Fruit fly (Drosophila melanogaster) whole organism, embryonic: ENCODE results near the gene CG32428.

ENCODE experiments used
- CG10147 ChIP-seq: fragments of 200-800 bp; sonication (Bioruptor generic); optimal IDR thresholded peaks from 2 replicates; lab custom pipeline; 2019; ENCODE audit warnings: missing biosample characterization, mild to moderate bottlenecking, missing genetic modification characterization, moderate library complexity
- CG11085 ChIP-seq: fragments of 200-800 bp; sonication (Bioruptor generic); IDR thresholded peaks from 2 replicates; pipeline ENCODE4 v1.3.6; 2022; ENCODE audit warnings: missing biosample characterization, missing genetic modification characterization
- CG11723 ChIP-seq: fragments of 200-800 bp; sonication (Bioruptor generic); optimal IDR thresholded peaks from 2 replicates; lab custom pipeline; 2017; ENCODE audit warnings: missing biosample characterization, mild to moderate bottlenecking, missing genetic modification characterization
- CG12219 ChIP-seq: fragments of 200-800 bp; sonication (Bioruptor generic); optimal IDR thresholded peaks from 3 replicates; lab custom pipeline; 2018; ENCODE audit warnings: missing biosample characterization, mild to moderate bottlenecking, missing genetic modification characterization
- CG13624 ChIP-seq: fragments of 200-800 bp; sonication (Bioruptor generic); optimal IDR thresholded peaks from 2 replicates; lab custom pipeline; 2016; ENCODE audit warnings: missing biosample characterization, missing genetic modification characterization
- CG15073 ChIP-seq: fragments of 200-800 bp; sonication (Bioruptor generic); optimal IDR thresholded peaks from 2 replicates; lab custom pipeline; 2016; ENCODE audit warnings: missing biosample characterization, missing genetic modification characterization
- CG15601 ChIP-seq: fragments of 200-800 bp; sonication (Bioruptor generic); optimal IDR thresholded peaks from 3 replicates; lab custom pipeline; 2019; ENCODE audit warnings: missing biosample characterization, mild to moderate bottlenecking, missing genetic modification characterization, moderate library complexity
- CG1603 ChIP-seq: fragments of 200-800 bp; sonication (Bioruptor generic); optimal IDR thresholded peaks from 2 replicates; lab custom pipeline; 2019; ENCODE audit warnings: missing biosample characterization, mild to moderate bottlenecking, missing genetic modification characterization, moderate library complexity
- CG16779 ChIP-seq: fragments of 200-800 bp; sonication (Bioruptor generic); IDR thresholded peaks from 2 replicates; pipeline ENCODE4 v1.3.6; 2022; ENCODE audit warnings: missing biosample characterization, missing genetic modification characterization
- CG17912 ChIP-seq: fragments of 200-800 bp; sonication (Bioruptor generic); optimal IDR thresholded peaks from 2 replicates; lab custom pipeline; 2018; ENCODE audit warnings: missing biosample characterization, mild to moderate bottlenecking, missing genetic modification characterization
- CG31365 ChIP-seq: fragments of 200-800 bp; sonication (Bioruptor generic); optimal IDR thresholded peaks from 2 replicates; lab custom pipeline; 2018; ENCODE audit warnings: missing biosample characterization, mild to moderate bottlenecking, missing genetic modification characterization
- CG31441 ChIP-seq: fragments of 200-800 bp; sonication (Bioruptor generic); IDR thresholded peaks from 2 replicates; pipeline ENCODE4 v1.3.6; 2022; ENCODE audit warnings: missing biosample characterization, missing genetic modification characterization
- CG3281 ChIP-seq: fragments of 200-800 bp; sonication (Bioruptor generic); optimal IDR thresholded peaks from 3 replicates; lab custom pipeline; 2017; ENCODE audit warnings: missing biosample characterization, mild to moderate bottlenecking, missing genetic modification characterization
- CG5180 ChIP-seq: fragments of 200-800 bp; sonication (Bioruptor generic); optimal IDR thresholded peaks from 3 replicates; lab custom pipeline; 2017; ENCODE audit warnings: missing biosample characterization, missing genetic modification characterization, mild to moderate bottlenecking, moderate library complexity, missing genetic modification reagents
- CG6254 ChIP-seq: fragments of 200-800 bp; sonication (Bioruptor generic); optimal IDR thresholded peaks from 3 replicates; lab custom pipeline; 2017; ENCODE audit warnings: mild to moderate bottlenecking, missing biosample characterization, missing genetic modification reagents, missing genetic modification characterization
- CG6854 ChIP-seq: fragments of 200-800 bp; sonication (Bioruptor generic); optimal IDR thresholded peaks from 3 replicates; lab custom pipeline; 2017; ENCODE audit warnings: missing biosample characterization, mild to moderate bottlenecking, missing genetic modification characterization
- CG7928 ChIP-seq: fragments of 200-800 bp; sonication (Bioruptor generic); optimal IDR thresholded peaks from 2 replicates; lab custom pipeline; 2017; ENCODE audit warnings: missing biosample characterization, mild to moderate bottlenecking, missing genetic modification characterization
- CG9817 ChIP-seq: fragments of 200-800 bp; sonication (Bioruptor generic); optimal IDR thresholded peaks from 2 replicates; lab custom pipeline; 2018; ENCODE audit warnings: missing biosample characterization, mild to moderate bottlenecking, missing genetic modification characterization, moderate library complexity
- D19B ChIP-seq: fragments of 200-800 bp; sonication (Bioruptor generic); optimal IDR thresholded peaks from 2 replicates; lab custom pipeline; 2017; ENCODE audit warnings: missing biosample characterization, mild to moderate bottlenecking, missing genetic modification characterization
- Dad ChIP-seq: fragments of 200-800 bp; sonication (Bioruptor generic); optimal IDR thresholded peaks from 3 replicates; lab custom pipeline; 2016; ENCODE audit warnings: missing biosample characterization, missing genetic modification characterization
- Dip2 ChIP-seq: fragments of 200-800 bp; sonication (Bioruptor generic); IDR thresholded peaks from 2 replicates; pipeline ENCODE4 v1.3.6; 2022; ENCODE audit warnings: missing biosample characterization, missing genetic modification characterization
- Dip3 ChIP-seq: fragments of 200-800 bp; sonication (Bioruptor generic); optimal IDR thresholded peaks from 3 replicates; lab custom pipeline; 2016; ENCODE audit warnings: missing biosample characterization, missing genetic modification characterization
- Dref ChIP-seq: fragments of 200-800 bp; sonication (Bioruptor generic); IDR thresholded peaks from 2 replicates; pipeline ENCODE4 v1.3.6; 2022; ENCODE audit warnings: missing biosample characterization, missing genetic modification characterization
- Hr51 ChIP-seq, 2 experiments: fragments of 200-800 bp; sonication (Bioruptor generic); optimal IDR thresholded peaks; 2 replicates in 1 of 2; 3 replicates in 1 of 2; lab custom pipeline; 2016 to 2018; ENCODE audit warnings: missing biosample characterization in 2 of 2, missing genetic modification characterization in 2 of 2, mild to moderate bottlenecking in 1 of 2, moderate library complexity in 1 of 2
- Jarid2 ChIP-seq: fragments of 200-800 bp; sonication (Bioruptor generic); optimal IDR thresholded peaks from 3 replicates; lab custom pipeline; 2017; ENCODE audit warnings: mild to moderate bottlenecking, missing biosample characterization, missing genetic modification reagents, missing genetic modification characterization
- Max ChIP-seq: fragments of 200-800 bp; sonication (Bioruptor generic); optimal IDR thresholded peaks from 2 replicates; lab custom pipeline; 2016; ENCODE audit warnings: missing biosample characterization, mild to moderate bottlenecking, missing genetic modification characterization
- Med ChIP-seq: fragments of 200-800 bp; sonication (Bioruptor generic); peaks from one replicate; lab custom pipeline; 2016; ENCODE audit warnings: missing biosample characterization, missing genetic modification characterization, mild to moderate bottlenecking, inconsistent platforms, moderate library complexity
- Mes4 ChIP-seq: fragments of 200-800 bp; sonication (Bioruptor generic); optimal IDR thresholded peaks from 2 replicates; lab custom pipeline; 2016; ENCODE audit warnings: missing biosample characterization, missing genetic modification characterization
- Pdp1 ChIP-seq, 2 experiments: fragments of 200-800 bp; sonication (Bioruptor generic); optimal IDR thresholded peaks; 3 replicates each; lab custom pipeline; 2016; ENCODE audit warnings: missing biosample characterization in 2 of 2, missing genetic modification characterization in 2 of 2, mild to moderate bottlenecking in 1 of 2, moderate library complexity in 1 of 2
- Ptx1 ChIP-seq: fragments of 200-800 bp; sonication (Bioruptor generic); IDR thresholded peaks from 2 replicates; pipeline ENCODE4 v1.3.6; 2022; ENCODE audit warnings: missing biosample characterization, missing genetic modification characterization
- Rx ChIP-seq: fragments of 200-800 bp; sonication (Bioruptor generic); IDR thresholded peaks from 2 replicates; pipeline ENCODE4 v1.3.6; 2022; ENCODE audit warnings: missing biosample characterization, missing genetic modification characterization
- Scr ChIP-seq: fragments of 200-800 bp; sonication (Bioruptor generic); IDR thresholded peaks from 2 replicates; pipeline ENCODE4 v1.3.6; 2022; ENCODE audit warnings: missing biosample characterization, missing genetic modification characterization; ENCODE audit not compliant: partially characterized antibody
- TFAM ChIP-seq: fragments of 200-800 bp; sonication (Bioruptor generic); optimal IDR thresholded peaks from 2 replicates; lab custom pipeline; 2017; ENCODE audit warnings: missing biosample characterization, missing genetic modification characterization, inconsistent platforms
- bcd ChIP-seq: fragments of 200-800 bp; sonication (Bioruptor generic); optimal IDR thresholded peaks from 2 replicates; lab custom pipeline; 2017; ENCODE audit warnings: missing biosample characterization, mild to moderate bottlenecking, missing genetic modification characterization
- crc ChIP-seq: fragments of 200-800 bp; sonication (Bioruptor generic); optimal IDR thresholded peaks from 2 replicates; lab custom pipeline; 2016; ENCODE audit warnings: missing biosample characterization, missing genetic modification characterization
- croc ChIP-seq: fragments of 200-800 bp; sonication (Bioruptor generic); conservative IDR thresholded peaks from 3 replicates; pipeline ENCODE4 v1.3.6; 2022; ENCODE audit warnings: missing biosample characterization, missing genetic modification characterization
- dm ChIP-seq: fragments of 200-800 bp; sonication (Bioruptor generic); optimal IDR thresholded peaks from 3 replicates; lab custom pipeline; 2016; ENCODE audit warnings: missing biosample characterization, missing genetic modification characterization
- dmrt99B ChIP-seq: fragments of 200-800 bp; sonication (Bioruptor generic); optimal IDR thresholded peaks from 2 replicates; lab custom pipeline; 2018; ENCODE audit warnings: missing biosample characterization, mild to moderate bottlenecking, missing genetic modification characterization, moderate library complexity
- ewg ChIP-seq: fragments of 200-800 bp; sonication (Bioruptor generic); optimal IDR thresholded peaks from 3 replicates; lab custom pipeline; 2017; ENCODE audit warnings: mild to moderate bottlenecking, missing biosample characterization, missing genetic modification reagents, missing genetic modification characterization
- gem ChIP-seq: fragments of 200-800 bp; sonication (Bioruptor generic); optimal IDR thresholded peaks from 2 replicates; lab custom pipeline; 2019; ENCODE audit warnings: missing biosample characterization, mild to moderate bottlenecking, missing genetic modification characterization, moderate library complexity
- kah ChIP-seq: fragments of 200-800 bp; sonication (Bioruptor generic); optimal IDR thresholded peaks from 2 replicates; lab custom pipeline; 2018; ENCODE audit warnings: missing biosample characterization, mild to moderate bottlenecking, missing genetic modification characterization
- lilli ChIP-seq: fragments of 200-800 bp; sonication (Bioruptor generic); optimal IDR thresholded peaks from 3 replicates; lab custom pipeline; 2016; ENCODE audit warnings: missing biosample characterization, missing genetic modification characterization
- lola ChIP-seq, 3 experiments: fragments of >200 bp in 2 of 3; fragments of 200-800 bp in 1 of 3; sonication (Bioruptor generic) in 1 of 3; optimal IDR thresholded peaks; 2 replicates each; lab custom pipeline; 2017 to 2019; ENCODE audit warnings: missing biosample characterization in 3 of 3, missing genetic modification characterization in 3 of 3, mild to moderate bottlenecking in 1 of 3, moderate library complexity in 1 of 3
- prd ChIP-seq, 3 experiments: fragments of >200 bp in 2 of 3; fragments of 200-800 bp in 1 of 3; sonication (Bioruptor generic) in 1 of 3; optimal IDR thresholded peaks in 2 of 3; IDR thresholded peaks in 1 of 3; 2 replicates in 2 of 3; 3 replicates in 1 of 3; pipeline versions ENCODE4 v1.3.6 to Lab custom; 2017 to 2022; ENCODE audit warnings: missing biosample characterization in 1 of 3, missing genetic modification characterization in 1 of 3
- pzg ChIP-seq: fragments of 200-800 bp; sonication (Bioruptor generic); optimal IDR thresholded peaks from 3 replicates; lab custom pipeline; 2018; ENCODE audit warnings: missing biosample characterization, mild to moderate bottlenecking, missing genetic modification characterization, moderate library complexity
- sisA ChIP-seq: fragments of 200-800 bp; sonication (Bioruptor generic); IDR thresholded peaks from 2 replicates; pipeline ENCODE4 v1.3.6; 2022; ENCODE audit warnings: missing biosample characterization, missing genetic modification characterization
- slbo ChIP-seq: fragments of 200-800 bp; sonication (Bioruptor generic); IDR thresholded peaks from 2 replicates; pipeline ENCODE4 v1.3.6; 2022; ENCODE audit warnings: missing biosample characterization, missing genetic modification characterization
- ssp ChIP-seq: fragments of 200-800 bp; sonication (Bioruptor generic); IDR thresholded peaks from 2 replicates; pipeline ENCODE4 v1.3.6; 2022; ENCODE audit warnings: missing biosample characterization, missing genetic modification characterization
- tll ChIP-seq, 2 experiments: fragments of 200-800 bp in 1 of 2; fragments of >200 bp in 1 of 2; sonication (Bioruptor generic) in 1 of 2; optimal IDR thresholded peaks; 2 replicates each; lab custom pipeline; 2017 to 2019; ENCODE audit warnings: missing biosample characterization in 2 of 2, missing genetic modification characterization in 2 of 2, mild to moderate bottlenecking in 1 of 2, moderate library complexity in 1 of 2
- zf30C ChIP-seq: fragments of 200-800 bp; sonication (Bioruptor generic); optimal IDR thresholded peaks from 3 replicates; lab custom pipeline; 2018; ENCODE audit warnings: missing biosample characterization, mild to moderate bottlenecking, missing genetic modification characterization

The CG32428 gene

dm6 chr3L:20494262-20494601 lies 20.7 kb upstream of the CG32428 start (continued):
- TF ChIP-seq CG6254 (GFP tag; lab: Kevin White, UChicago) (no peak), CG11085 (peak; percentile 18; the same call in 1 of the 2 replicates), CG5180 (GFP tag; lab: Kevin White, UChicago) (no peak), CG7928 (no peak), CG16779 (GFP tag; lab: Robert Waterston, UW) (no peak), Med (GFP tag; lab: Kevin White, UChicago) (peak; percentile 64), Dad (GFP tag; lab: Kevin White, UChicago) (no peak), CG6854 (GFP tag; lab: Kevin White, UChicago) (no peak), Rx (GFP tag; lab: Robert Waterston, UW) (no peak), tll (GFP tag; optimal IDR thresholded peaks at IDR 0.05; lab: Kevin White, UChicago) (no peak), dmrt99B (tag; lab: Kevin White, UChicago) (peak; percentile 54), CG9817 (tag; lab: Kevin White, UChicago) (no peak), slbo (peak; percentile 56), CG3281 (GFP tag; lab: Kevin White, UChicago) (peak; percentile 62), sisA (GFP tag; lab: Robert Waterston, UW) (no peak), lilli (GFP tag; lab: Kevin White, UChicago) (peak; percentile 25), CG13624 (GFP tag; lab: Kevin White, UChicago) (no peak), ssp (GFP tag; lab: Robert Waterston, UW) (no peak), CG15601 (tag; lab: Kevin White, UChicago) (no peak), crc (GFP tag; lab: Kevin White, UChicago) (peak; percentile 11), croc (GFP tag; lab: Robert Waterston, UW) (no peak), Max (GFP tag; lab: Kevin White, UChicago) (no peak), lola (GFP tag; optimal IDR thresholded peaks at IDR 0.05; lab: Kevin White, UChicago) (no peak), CG1603 (tag; lab: Kevin White, UChicago) (no peak), Mes4 (GFP tag; lab: Kevin White, UChicago) (no peak), bcd (GFP tag; lab: Kevin White, UChicago) (peak; percentile 38), kah (GFP tag; lab: Kevin White, UChicago) (no peak), Dref (GFP tag; lab: Robert Waterston, UW) (no peak), CG31441 (GFP tag; lab: Robert Waterston, UW) (no peak), CG11723 (GFP tag; lab: Kevin White, UChicago) (no peak), D19B (GFP tag; lab: Kevin White, UChicago) (no peak), TFAM (no peak), zf30C (no peak), Dip2 (GFP tag; lab: Robert Waterston, UW) (no peak), Ptx1 (no peak), CG10147 (GFP tag; lab: Kevin White, UChicago) (peak; percentile 4), Scr (no peak), ewg (GFP tag; lab: Kevin White, UChicago) (no peak), pzg (GFP tag; lab: Kevin White, UChicago) (no peak), CG15073 (GFP tag; lab: Kevin White, UChicago) (no peak), gem (tag; lab: Kevin White, UChicago) (peak; percentile 65), dm (GFP tag; lab: Kevin White, UChicago) (no peak), prd (optimal IDR thresholded peaks at IDR 0.05; lab: Kevin White, UChicago) (no peak), prd (GFP tag; IDR thresholded peaks at IDR 0.05; lab: Robert Waterston, UW) (no peak), Hr51 (GFP tag; optimal IDR thresholded peaks at IDR 0.05; lab: Kevin White, UChicago) (peak in 1 of 2 experiments; percentile 36), CG12219 (GFP tag; lab: Kevin White, UChicago) (no peak), CG17912 (no peak), Pdp1 (GFP tag; optimal IDR thresholded peaks at IDR 0.05; lab: Kevin White, UChicago) (peak in 1 of 2 experiments; percentile 2), Jarid2 (GFP tag; lab: Kevin White, UChicago) (no peak), Dip3 (GFP tag; lab: Kevin White, UChicago) (no peak), CG31365 (tag; lab: Kevin White, UChicago) (no peak)
